Worm (Caenorhabditis elegans) whole organism, mixed stage, embryonic: ENCODE results near the gene F18E2.15.

Experiments
- M03D4.4 ChIP-seq: sonication (generic microtip); optimal IDR thresholded peaks from 2 replicates; lab custom pipeline; 2017; ENCODE audit warnings: mild to moderate bottlenecking, missing genetic modification characterization, missing compliant biosample characterization
- bed-3 ChIP-seq: fragments of 200-800 bp; sonication (Bioruptor generic); optimal IDR thresholded peaks from 3 replicates; lab custom pipeline; 2018; ENCODE audit warnings: mild to moderate bottlenecking, missing genetic modification characterization, moderate library complexity, missing compliant biosample characterization
- blmp-1 ChIP-seq: fragments of 150-350 bp; optimal IDR thresholded peaks from 2 replicates; lab custom pipeline; 2014; ENCODE audit warnings: missing biosample characterization, missing genetic modification characterization
- ceh-39 ChIP-seq: fragments of 150-350 bp; optimal IDR thresholded peaks from 2 replicates; lab custom pipeline; 2014; ENCODE audit warnings: missing biosample characterization, missing genetic modification characterization
- ceh-43 ChIP-seq: fragments of 200-800 bp; sonication (Bioruptor generic); optimal IDR thresholded peaks from 2 replicates; lab custom pipeline; 2018; ENCODE audit warnings: mild to moderate bottlenecking, missing genetic modification characterization, moderate library complexity, missing compliant biosample characterization
- ceh-83 ChIP-seq: fragments of 200-800 bp; sonication (Bioruptor generic); optimal IDR thresholded peaks from 2 replicates; lab custom pipeline; 2018; ENCODE audit warnings: mild to moderate bottlenecking, missing genetic modification characterization, missing compliant biosample characterization
- ces-1 ChIP-seq: fragments of 150-350 bp; optimal IDR thresholded peaks from 2 replicates; lab custom pipeline; 2014; ENCODE audit warnings: missing biosample characterization, missing genetic modification reagents, missing genetic modification characterization
- cnd-1 ChIP-seq: fragments of 200-800 bp; sonication (Bioruptor generic); optimal IDR thresholded peaks from 2 replicates; lab custom pipeline; 2018; ENCODE audit warnings: mild to moderate bottlenecking, missing genetic modification characterization, missing compliant biosample characterization
- drap-1 ChIP-seq: fragments of 200-800 bp; sonication (Bioruptor generic); optimal IDR thresholded peaks from 3 replicates; lab custom pipeline; 2018; ENCODE audit warnings: mild to moderate bottlenecking, missing genetic modification characterization, missing compliant biosample characterization
- elt-1 ChIP-seq: sonication (generic microtip); optimal IDR thresholded peaks from 2 replicates; lab custom pipeline; 2017; ENCODE audit warnings: missing genetic modification characterization, mild to moderate bottlenecking, missing compliant biosample characterization, antibody characterized with exemption, moderate library complexity, borderline replicate concordance; ENCODE audit not compliant: insufficient read depth
- elt-3 ChIP-seq: fragments of 150-350 bp; optimal IDR thresholded peaks from 2 replicates; lab custom pipeline; 2014; ENCODE audit warnings: missing biosample characterization, missing genetic modification characterization
- flh-1 ChIP-seq: fragments of 200-800 bp; sonication (Bioruptor generic); optimal IDR thresholded peaks from 2 replicates; lab custom pipeline; 2018; ENCODE audit warnings: mild to moderate bottlenecking, missing genetic modification characterization, moderate library complexity, missing compliant biosample characterization
- ham-2 ChIP-seq: fragments of 200-800 bp; sonication (Bioruptor generic); optimal IDR thresholded peaks from 2 replicates; lab custom pipeline; 2018; ENCODE audit warnings: mild to moderate bottlenecking, missing genetic modification characterization, missing compliant biosample characterization
- hlh-1 ChIP-seq: fragments of 150-350 bp; optimal IDR thresholded peaks from 2 replicates; lab custom pipeline; 2014; ENCODE audit warnings: missing biosample characterization, missing genetic modification reagents, missing genetic modification characterization
- lin-13 ChIP-seq: fragments of 150-350 bp; optimal IDR thresholded peaks from 2 replicates; lab custom pipeline; 2014; ENCODE audit warnings: missing biosample characterization, missing genetic modification characterization
- lin-32 ChIP-seq: fragments of 200-800 bp; sonication (Bioruptor generic); optimal IDR thresholded peaks from 2 replicates; lab custom pipeline; 2018; ENCODE audit warnings: mild to moderate bottlenecking, missing genetic modification characterization, missing compliant biosample characterization
- lsy-2 ChIP-seq: fragments of 150-350 bp; optimal IDR thresholded peaks from 2 replicates; lab custom pipeline; 2014; ENCODE audit warnings: missing biosample characterization, missing genetic modification characterization
- mab-5 ChIP-seq: fragments of 150-350 bp; optimal IDR thresholded peaks from 2 replicates; lab custom pipeline; 2014; ENCODE audit warnings: missing biosample characterization, missing genetic modification characterization
- mep-1 ChIP-seq: fragments of 150-350 bp; optimal IDR thresholded peaks from 2 replicates; lab custom pipeline; 2017; ENCODE audit warnings: missing biosample characterization, missing genetic modification reagents, missing genetic modification characterization, inconsistent platforms
- mls-2 ChIP-seq: sonication (generic microtip); optimal IDR thresholded peaks from 2 replicates; lab custom pipeline; 2016; ENCODE audit warnings: mild to moderate bottlenecking, missing genetic modification characterization, moderate library complexity, missing compliant biosample characterization
- nhr-12 ChIP-seq: fragments of 150-350 bp; optimal IDR thresholded peaks from 2 replicates; lab custom pipeline; 2014; ENCODE audit warnings: missing biosample characterization, missing genetic modification characterization
- nhr-2 ChIP-seq: fragments of 150-350 bp; optimal IDR thresholded peaks from 2 replicates; lab custom pipeline; 2014; ENCODE audit warnings: missing biosample characterization, missing genetic modification characterization
- nhr-237 ChIP-seq: fragments of 150-350 bp; optimal IDR thresholded peaks from 2 replicates; lab custom pipeline; 2014; ENCODE audit warnings: missing biosample characterization, missing genetic modification characterization
- nhr-28 ChIP-seq: fragments of 150-350 bp; optimal IDR thresholded peaks from 2 replicates; lab custom pipeline; 2014; ENCODE audit warnings: missing biosample characterization, missing genetic modification characterization
- nhr-76 ChIP-seq: sonication (generic microtip); optimal IDR thresholded peaks from 2 replicates; lab custom pipeline; 2017; ENCODE audit warnings: missing biosample characterization, missing genetic modification characterization
- pha-4 ChIP-seq: fragments of 150-350 bp; optimal IDR thresholded peaks from 2 replicates; lab custom pipeline; 2018; ENCODE audit warnings: missing biosample characterization, missing genetic modification reagents, missing genetic modification characterization
- sem-2 ChIP-seq: fragments of 200-800 bp; sonication (Bioruptor generic); optimal IDR thresholded peaks from 2 replicates; lab custom pipeline; 2018; ENCODE audit warnings: mild to moderate bottlenecking, missing genetic modification characterization, missing compliant biosample characterization
- snpc-4 ChIP-seq: fragments of 150-350 bp; optimal IDR thresholded peaks from 2 replicates; lab custom pipeline; 2014; ENCODE audit warnings: missing biosample characterization, missing genetic modification characterization
- sptf-1 ChIP-seq: sonication (generic microtip); optimal IDR thresholded peaks from 2 replicates; lab custom pipeline; 2017; ENCODE audit warnings: mild to moderate bottlenecking, missing genetic modification characterization, moderate library complexity, missing compliant biosample characterization
- tbx-8 ChIP-seq: fragments of 200-800 bp; sonication (Bioruptor generic); optimal IDR thresholded peaks from 2 replicates; lab custom pipeline; 2018; ENCODE audit warnings: mild to moderate bottlenecking, missing genetic modification characterization, moderate library complexity, missing compliant biosample characterization
- unc-120 ChIP-seq: sonication (generic microtip); optimal IDR thresholded peaks from 2 replicates; lab custom pipeline; 2017; ENCODE audit warnings: missing genetic modification characterization, missing compliant biosample characterization; ENCODE audit not compliant: poor library complexity, severe bottlenecking
- unc-39 ChIP-seq: fragments of 150-350 bp; optimal IDR thresholded peaks from 2 replicates; lab custom pipeline; 2014; ENCODE audit warnings: missing biosample characterization, missing genetic modification characterization
- unc-62 ChIP-seq: fragments of 150-350 bp; optimal IDR thresholded peaks from 2 replicates; lab custom pipeline; 2014; ENCODE audit warnings: missing biosample characterization, missing genetic modification reagents, missing genetic modification characterization
- zip-8 ChIP-seq: fragments of 150-350 bp; optimal IDR thresholded peaks from 2 replicates; lab custom pipeline; 2014; ENCODE audit warnings: missing biosample characterization, missing genetic modification characterization
- ztf-11 ChIP-seq: fragments of 150-350 bp; optimal IDR thresholded peaks from 2 replicates; lab custom pipeline; 2014; ENCODE audit warnings: missing biosample characterization, missing genetic modification characterization

F18E2.15 gene

ce11 chrV:12787026-12787425, 26.2 kb upstream of the F18E2.15 start, which contains the start of gene fkb-4:
Gene fkb-4, minus strand, starts transcription at chrV:12787126.
- no peak for TF ChIP-seq unc-62 (GFP tag; lab: Kevin White, UChicago)
- no peak for TF ChIP-seq ces-1 (GFP tag; lab: Kevin White, UChicago)
- no peak for TF ChIP-seq pha-4 (tag; lab: Kevin White, UChicago)
- TF ChIP-seq ceh-39: no peak
- TF ChIP-seq M03D4.4: no peak
- TF ChIP-seq ceh-43 (GFP tag; lab: Kevin White, UChicago): no peak
- TF ChIP-seq elt-1 (tag; lab: Kevin White, UChicago): no peak
- no peak for TF ChIP-seq cnd-1
- no peak for TF ChIP-seq nhr-76 (tag; lab: Kevin White, UChicago)
- TF ChIP-seq nhr-2 (tag; lab: Kevin White, UChicago): no peak
- no peak for TF ChIP-seq unc-39
- no peak for TF ChIP-seq sem-2 (GFP tag; lab: Kevin White, UChicago)
- no peak for TF ChIP-seq zip-8 (tag; lab: Kevin White, UChicago)
- no peak for TF ChIP-seq lin-13
- TF ChIP-seq nhr-237 (tag; lab: Kevin White, UChicago): no peak
- no peak for TF ChIP-seq tbx-8

- TF ChIP-seq tbx-8: no peak
- no peak for TF ChIP-seq lsy-2 (tag; lab: Kevin White, UChicago)
- TF ChIP-seq nhr-237 (tag; lab: Kevin White, UChicago): no peak
Observed at ce11 chrV:12786340-12786739, 25.5 kb upstream of the F18E2.15 start.

- TF ChIP-seq ztf-11 (tag; lab: Kevin White, UChicago) (no peak), M03D4.4 (no peak), mab-5 (tag; lab: Kevin White, UChicago) (no peak), ceh-39 (no peak), snpc-4 (tag; lab: Kevin White, UChicago) (no peak), unc-120 (tag; lab: Kevin White, UChicago) (no peak), ceh-43 (GFP tag; lab: Kevin White, UChicago) (no peak), tbx-8 (no peak), nhr-12 (tag; lab: Kevin White, UChicago) (no peak), unc-62 (GFP tag; lab: Kevin White, UChicago) (no peak), lin-32 (no peak), cnd-1 (no peak), pha-4 (tag; lab: Kevin White, UChicago) (no peak), ces-1 (GFP tag; lab: Kevin White, UChicago) (no peak), hlh-1 (tag; lab: Kevin White, UChicago) (no peak)
Observed at ce11 chrV:12784861-12785260, 24.0 kb upstream of the F18E2.15 start, which contains the start of gene sre-20. Gene sre-20, minus strand, starts transcription at chrV:12784961.

- TF ChIP-seq unc-39 (no peak), ztf-11 (tag; lab: Kevin White, UChicago) (peak; percentile 59), sptf-1 (tag; lab: Kevin White, UChicago) (peak; percentile 97), mls-2 (tag; lab: Kevin White, UChicago) (peak; percentile 98), M03D4.4 (peak; percentile 94), elt-3 (tag; lab: Kevin White, UChicago) (peak; percentile 8), ceh-83 (peak; percentile 95), bed-3 (peak; percentile 86), nhr-28 (peak; percentile 66), elt-1 (tag; lab: Kevin White, UChicago) (no peak), blmp-1 (no peak), unc-120 (tag; lab: Kevin White, UChicago) (peak; percentile 93), lin-32 (peak; percentile 92), cnd-1 (peak; percentile 93), zip-8 (tag; lab: Kevin White, UChicago) (no peak), snpc-4 (tag; lab: Kevin White, UChicago) (no peak), nhr-12 (tag; lab: Kevin White, UChicago) (no peak), drap-1 (GFP tag; lab: Kevin White, UChicago) (peak; percentile 96), ceh-43 (GFP tag; lab: Kevin White, UChicago) (peak; percentile 88), ceh-39 (no peak), lsy-2 (tag; lab: Kevin White, UChicago) (peak; percentile 55), ham-2 (peak; percentile 78), sem-2 (GFP tag; lab: Kevin White, UChicago) (peak; percentile 90), mep-1 (tag; lab: Kevin White, UChicago) (peak; percentile 76), tbx-8 (peak; percentile 75), lin-13 (peak; percentile 24), unc-62 (GFP tag; lab: Kevin White, UChicago) (peak; percentile 26), flh-1 (peak; percentile 84), pha-4 (tag; lab: Kevin White, UChicago) (peak; percentile 62)
Observed at ce11 chrV:12780248-12780647, 19.4 kb upstream of the F18E2.15 start.
